Worm (Caenorhabditis elegans) whole organism, L3 larva: ENCODE results near the gene Y59C2A.1.

Experiments used
- ZK546.5 ChIP-seq: sonication (generic microtip); optimal IDR thresholded peaks from 2 replicates; lab custom pipeline; 2017; ENCODE audit warnings: missing biosample characterization, missing genetic modification characterization
- aly-2 ChIP-seq: fragments of 150-350 bp; optimal IDR thresholded peaks from 2 replicates; lab custom pipeline; 2014; ENCODE audit warnings: missing biosample characterization, missing genetic modification characterization
- ceh-16 ChIP-seq: sonication (generic microtip); optimal IDR thresholded peaks from 2 replicates; lab custom pipeline; 2017; ENCODE audit warnings: missing biosample characterization, missing genetic modification characterization
- ceh-28 ChIP-seq: fragments of 150-350 bp; optimal IDR thresholded peaks from 2 replicates; lab custom pipeline; 2014; ENCODE audit warnings: missing biosample characterization, missing genetic modification reagents, missing genetic modification characterization
- ceh-9 ChIP-seq: sonication (generic microtip); optimal IDR thresholded peaks from 2 replicates; lab custom pipeline; 2018; ENCODE audit warnings: missing biosample characterization, missing genetic modification characterization
- egl-5 ChIP-seq: fragments of 150-350 bp; optimal IDR thresholded peaks from 2 replicates; lab custom pipeline; 2017; ENCODE audit warnings: missing biosample characterization, missing genetic modification reagents, missing genetic modification characterization, inconsistent platforms
- elt-2 ChIP-seq: sonication (generic microtip); optimal IDR thresholded peaks from 2 replicates; lab custom pipeline; 2016; ENCODE audit warnings: missing genetic modification reagents, mild to moderate bottlenecking, missing genetic modification characterization, missing compliant biosample characterization
- fkh-10 ChIP-seq: sonication (generic microtip); optimal IDR thresholded peaks from 2 replicates; lab custom pipeline; 2017; ENCODE audit warnings: missing biosample characterization, missing genetic modification reagents, missing genetic modification characterization
- fkh-2 ChIP-seq: fragments of 150-350 bp; optimal IDR thresholded peaks from 2 replicates; lab custom pipeline; 2014; ENCODE audit warnings: missing biosample characterization, missing genetic modification reagents, missing genetic modification characterization
- fos-1 ChIP-seq: fragments of 150-350 bp; optimal IDR thresholded peaks from 2 replicates; lab custom pipeline; 2014; ENCODE audit warnings: missing biosample characterization, missing genetic modification characterization
- hmg-11 ChIP-seq: sonication (generic microtip); optimal IDR thresholded peaks from 2 replicates; lab custom pipeline; 2016; ENCODE audit warnings: missing genetic modification characterization, missing compliant biosample characterization
- jun-1 ChIP-seq: fragments of 150-350 bp; optimal IDR thresholded peaks from 2 replicates; lab custom pipeline; 2014; ENCODE audit warnings: missing biosample characterization, missing genetic modification reagents, missing genetic modification characterization
- lin-15B ChIP-seq: fragments of 150-350 bp; optimal IDR thresholded peaks from 2 replicates; lab custom pipeline; 2014; ENCODE audit warnings: missing biosample characterization, missing genetic modification characterization
- lin-39 ChIP-seq: fragments of 150-350 bp; optimal IDR thresholded peaks from 2 replicates; lab custom pipeline; 2018; ENCODE audit warnings: missing biosample characterization, missing genetic modification reagents, missing genetic modification characterization
- nfya-1 ChIP-seq: sonication (generic microtip); optimal IDR thresholded peaks from 2 replicates; lab custom pipeline; 2017; ENCODE audit warnings: missing genetic modification characterization, mild to moderate bottlenecking, missing compliant biosample characterization, antibody characterized with exemption, moderate library complexity; ENCODE audit not compliant: insufficient read depth
- nhr-11 ChIP-seq: fragments of 150-350 bp; optimal IDR thresholded peaks from 2 replicates; lab custom pipeline; 2014; ENCODE audit warnings: missing biosample characterization, missing genetic modification characterization
- nhr-23 ChIP-seq: fragments of 150-350 bp; optimal IDR thresholded peaks from 2 replicates; lab custom pipeline; 2014; ENCODE audit warnings: missing biosample characterization, missing genetic modification reagents, missing genetic modification characterization
- nhr-43 ChIP-seq: sonication (generic microtip); optimal IDR thresholded peaks from 2 replicates; lab custom pipeline; 2016; ENCODE audit warnings: mild to moderate bottlenecking, missing genetic modification characterization, missing compliant biosample characterization; ENCODE audit not compliant: poor library complexity, severe bottlenecking
- nhr-67 ChIP-seq: fragments of 150-350 bp; optimal IDR thresholded peaks from 2 replicates; lab custom pipeline; 2014; ENCODE audit warnings: missing biosample characterization, missing genetic modification characterization
- nhr-76 ChIP-seq: fragments of 150-350 bp; sonication (generic microtip); optimal IDR thresholded peaks from 5 replicates; lab custom pipeline; 2014; ENCODE audit warnings: missing biosample characterization, missing genetic modification characterization
- pha-4 ChIP-seq: fragments of 150-350 bp; optimal IDR thresholded peaks from 2 replicates; lab custom pipeline; 2014; ENCODE audit warnings: missing biosample characterization, missing genetic modification reagents, missing genetic modification characterization
- pqm-1 ChIP-seq: fragments of 150-350 bp; optimal IDR thresholded peaks from 2 replicates; lab custom pipeline; 2017; ENCODE audit warnings: missing biosample characterization, missing genetic modification characterization, inconsistent platforms
- skn-1 ChIP-seq: fragments of 150-350 bp; optimal IDR thresholded peaks from 2 replicates; lab custom pipeline; 2014; ENCODE audit warnings: missing biosample characterization, missing genetic modification characterization
- snpc-4 ChIP-seq: fragments of 150-350 bp; optimal IDR thresholded peaks from 2 replicates; lab custom pipeline; 2014; ENCODE audit warnings: missing biosample characterization, missing genetic modification characterization
- tbx-2 ChIP-seq: sonication (generic microtip); optimal IDR thresholded peaks from 2 replicates; lab custom pipeline; 2016; ENCODE audit warnings: mild to moderate bottlenecking, missing genetic modification characterization, missing compliant biosample characterization
- unc-39 ChIP-seq: sonication (generic microtip); optimal IDR thresholded peaks from 4 replicates; lab custom pipeline; 2017; ENCODE audit warnings: missing biosample characterization, missing genetic modification characterization
- unc-62 ChIP-seq: fragments of 150-350 bp; sonication (generic microtip); optimal IDR thresholded peaks from 4 replicates; lab custom pipeline; 2014; ENCODE audit warnings: missing biosample characterization, missing genetic modification reagents, missing genetic modification characterization
- zag-1 ChIP-seq: fragments of 150-350 bp; optimal IDR thresholded peaks from 2 replicates; lab custom pipeline; 2014; ENCODE audit warnings: missing biosample characterization, missing genetic modification characterization
- ztf-11 ChIP-seq: fragments of 150-350 bp; optimal IDR thresholded peaks from 2 replicates; lab custom pipeline; 2014; ENCODE audit warnings: missing biosample characterization, missing genetic modification characterization

Y59C2A.1 gene

ce11 chrII:2219880-2220279, 12.0 kb downstream of the Y59C2A.1 start, which contains the start of gene Y59C2A.3:
TSS of gene Y59C2A.3 (minus strand) at chrII:2219921.
- TF ChIP-seq ztf-11 (tag; lab: Kevin White, UChicago) (no peak), lin-15B (tag; lab: Kevin White, UChicago) (peak; percentile 68), snpc-4 (tag; lab: Kevin White, UChicago) (peak; percentile 56), unc-39 (no peak), pqm-1 (no peak), tbx-2 (tag; lab: Kevin White, UChicago) (no peak), fkh-2 (tag; lab: Kevin White, UChicago) (no peak), fkh-10 (GFP tag; lab: Kevin White, UChicago) (no peak), elt-2 (tag; lab: Kevin White, UChicago) (no peak), nhr-23 (tag; lab: Kevin White, UChicago) (no peak), nhr-11 (tag; lab: Kevin White, UChicago) (no peak), pha-4 (tag; lab: Kevin White, UChicago) (peak; percentile 40), unc-62 (GFP tag; lab: Kevin White, UChicago) (no peak), ZK546.5 (no peak), lin-39 (tag; lab: Kevin White, UChicago) (peak; percentile 83), nhr-67 (tag; lab: Kevin White, UChicago) (no peak), hmg-11 (tag; lab: Kevin White, UChicago) (peak; percentile 61), nfya-1 (tag; lab: Kevin White, UChicago) (peak; percentile 68), nhr-43 (tag; lab: Kevin White, UChicago) (no peak), ceh-28 (tag; lab: Kevin White, UChicago) (no peak), nhr-76 (tag; lab: Kevin White, UChicago) (no peak), egl-5 (tag; lab: Kevin White, UChicago) (no peak), skn-1 (tag; lab: Kevin White, UChicago) (no peak), ceh-16 (tag; lab: Kevin White, UChicago) (no peak)

ce11 chrII:2221196-2221896, 13.4 kb downstream of the Y59C2A.1 start:
- no peak for TF ChIP-seq fkh-2 (tag; lab: Kevin White, UChicago)
- no peak for TF ChIP-seq zag-1 (tag; lab: Kevin White, UChicago)
- TF ChIP-seq ceh-9 (tag; lab: Kevin White, UChicago): no peak
- no peak for TF ChIP-seq ztf-11 (tag; lab: Kevin White, UChicago)
- TF ChIP-seq tbx-2 (tag; lab: Kevin White, UChicago): no peak

DNA sequence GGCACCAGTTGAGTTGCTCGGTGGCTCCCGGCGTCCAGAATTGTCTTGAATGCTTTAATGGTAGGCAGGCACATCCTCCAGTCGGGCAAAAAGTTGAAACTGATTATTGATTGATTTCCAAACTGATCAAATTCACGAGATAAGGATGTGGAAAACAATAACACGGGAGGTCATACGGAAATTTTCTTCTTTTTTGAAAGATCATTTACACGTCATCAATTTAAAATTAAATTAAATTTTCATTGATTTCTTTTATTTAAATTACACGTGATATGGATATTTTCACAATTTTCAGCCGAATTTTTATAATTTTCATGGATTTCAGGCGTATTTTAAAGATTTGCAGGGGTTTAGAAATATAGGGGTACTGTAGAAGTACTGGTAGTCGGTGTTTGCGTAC, 15.6 kb downstream of the Y59C2A.1 start, which contains the start of gene cbs-2:
TSS of gene cbs-2 (minus strand) at position 101 of the 400 bp plus-strand sequence.
- TF ChIP-seq fkh-2 (tag; lab: Kevin White, UChicago): no peak
- TF ChIP-seq unc-62 (GFP tag; lab: Kevin White, UChicago): no peak
- TF ChIP-seq ztf-11 (tag; lab: Kevin White, UChicago): no peak
- no peak for TF ChIP-seq fos-1 (tag; lab: Kevin White, UChicago)
- no peak for TF ChIP-seq jun-1 (tag; lab: Kevin White, UChicago)
- TF ChIP-seq unc-39: no peak

ce11 chrII:2224916-2225315, 17.0 kb downstream of the Y59C2A.1 start:
- peak; percentile 85 for TF ChIP-seq ceh-28 (tag; lab: Kevin White, UChicago)

DNA sequence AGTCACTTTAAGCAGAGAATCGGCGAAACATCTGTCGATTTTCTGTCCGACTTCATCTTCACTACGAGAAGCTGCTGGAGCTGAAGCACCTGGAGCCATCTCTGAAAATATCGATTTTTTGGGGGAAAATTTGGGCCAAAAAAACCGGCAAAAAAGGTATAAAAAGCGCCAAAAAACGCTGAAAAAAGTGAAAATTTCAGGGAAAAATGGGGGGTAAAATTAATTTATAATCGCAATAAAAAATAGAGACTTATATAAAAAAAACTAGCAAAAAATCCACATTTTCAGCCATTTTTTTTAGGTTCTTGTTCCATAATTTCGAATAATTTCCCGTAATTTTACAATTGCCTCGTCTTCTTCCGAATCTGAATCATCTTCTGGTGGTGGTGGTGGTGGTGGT, 17.7 kb downstream of the Y59C2A.1 start, which contains the start of gene F54A3.5:
TSS of gene F54A3.5 (minus strand) at position 101 of the 400 bp plus-strand sequence.
- no peak for TF ChIP-seq nfya-1 (tag; lab: Kevin White, UChicago)
- no peak for TF ChIP-seq skn-1 (tag; lab: Kevin White, UChicago)
- no peak for TF ChIP-seq nhr-23 (tag; lab: Kevin White, UChicago)
- no peak for TF ChIP-seq aly-2

DNA sequence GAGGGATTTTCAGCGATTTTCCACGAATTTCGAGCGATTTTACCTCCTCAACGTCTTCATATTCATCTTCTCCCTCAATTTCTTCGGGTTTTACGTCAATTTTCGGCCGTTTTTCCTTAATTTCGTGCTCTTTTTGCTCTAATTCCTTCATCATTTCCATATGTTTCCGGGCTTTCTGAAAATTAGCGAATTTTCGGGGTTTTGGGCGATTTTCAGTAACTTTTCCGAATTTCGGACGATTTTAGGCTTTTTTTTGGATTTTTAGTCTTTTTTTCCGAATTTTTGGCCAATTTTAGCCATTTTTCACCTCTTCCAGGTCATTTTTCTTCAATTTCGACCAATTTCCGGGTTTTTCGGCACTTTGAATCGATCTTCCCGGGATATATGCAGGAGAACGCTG, 22.5 kb downstream of the Y59C2A.1 start:
- TF ChIP-seq unc-62 (GFP tag; lab: Kevin White, UChicago) (no peak), hmg-11 (tag; lab: Kevin White, UChicago) (no peak)
